Worm (Caenorhabditis elegans): ENCODE data around the gene ntp-1.

Gene ntp-1

DNA sequence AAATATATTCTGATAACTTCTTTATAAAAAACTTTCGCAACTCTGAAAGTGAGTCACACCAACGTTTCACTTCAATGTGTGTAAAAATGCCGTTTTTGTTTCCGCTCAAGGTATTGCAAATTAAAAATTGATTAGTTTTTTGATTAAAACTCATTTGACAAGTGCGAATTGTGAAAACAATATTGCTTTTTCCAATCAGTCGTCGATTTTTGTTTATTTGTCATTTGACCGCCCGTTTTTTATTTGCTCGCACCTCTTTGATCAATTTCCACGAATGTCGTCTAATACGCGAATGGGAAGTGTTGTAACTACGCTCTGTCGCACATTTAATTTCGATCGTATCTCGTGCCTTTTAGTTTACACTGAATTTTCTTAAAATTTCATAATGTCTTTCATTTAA is 35.5 kb upstream of the ntp-1 start, which contains the start of gene mvb-12 (continued):
- TF ChIP-seq efl-1 (optimal IDR thresholded peaks at IDR 0.05) (peak; percentile 2 to 5), efl-1 (GFP tag; optimal IDR thresholded peaks at IDR 0.05 in 1 of 2) (peak; percentile 31 to 75), unc-30 (tag; optimal IDR thresholded peaks at IDR 0.05) (no peak), pag-3 (tag; optimal IDR thresholded peaks at IDR 0.05; ENCODE audit: borderline replicate concordance, insufficient read depth) (no peak), lin-35 (GFP tag; optimal IDR thresholded peaks at IDR 0.05) (no peak), lin-15B (tag; optimal IDR thresholded peaks at IDR 0.05) (peak; percentile 5), nhr-28 (tag; optimal IDR thresholded peaks at IDR 0.05) (no peak), fkh-8 (tag; optimal IDR thresholded peaks at IDR 0.05) (peak; percentile 60), xbp-1 (tag; optimal IDR thresholded peaks at IDR 0.05) (peak; percentile 9), C16A3.4 (tag; optimal IDR thresholded peaks at IDR 0.05) (peak; percentile 2), sox-4 (tag; optimal IDR thresholded peaks at IDR 0.05) (no peak), lin-13 (GFP tag; optimal IDR thresholded peaks at IDR 0.05) (no peak), fkh-10 (GFP tag; optimal IDR thresholded peaks at IDR 0.05) (no peak), nhr-76 (tag; optimal IDR thresholded peaks at IDR 0.05) (no peak), alr-1 (tag; optimal IDR thresholded peaks at IDR 0.05; ENCODE audit: borderline replicate concordance) (no peak), snpc-4 (tag; optimal IDR thresholded peaks at IDR 0.05) (no peak), swsn-7 (tag; optimal IDR thresholded peaks at IDR 0.05) (peak; percentile 13), unc-86 (tag; optimal IDR thresholded peaks at IDR 0.05) (no peak), elt-3 (tag; optimal IDR thresholded peaks at IDR 0.05) (no peak), mep-1 (tag; optimal IDR thresholded peaks at IDR 0.05) (peak; percentile 31)

DNA sequence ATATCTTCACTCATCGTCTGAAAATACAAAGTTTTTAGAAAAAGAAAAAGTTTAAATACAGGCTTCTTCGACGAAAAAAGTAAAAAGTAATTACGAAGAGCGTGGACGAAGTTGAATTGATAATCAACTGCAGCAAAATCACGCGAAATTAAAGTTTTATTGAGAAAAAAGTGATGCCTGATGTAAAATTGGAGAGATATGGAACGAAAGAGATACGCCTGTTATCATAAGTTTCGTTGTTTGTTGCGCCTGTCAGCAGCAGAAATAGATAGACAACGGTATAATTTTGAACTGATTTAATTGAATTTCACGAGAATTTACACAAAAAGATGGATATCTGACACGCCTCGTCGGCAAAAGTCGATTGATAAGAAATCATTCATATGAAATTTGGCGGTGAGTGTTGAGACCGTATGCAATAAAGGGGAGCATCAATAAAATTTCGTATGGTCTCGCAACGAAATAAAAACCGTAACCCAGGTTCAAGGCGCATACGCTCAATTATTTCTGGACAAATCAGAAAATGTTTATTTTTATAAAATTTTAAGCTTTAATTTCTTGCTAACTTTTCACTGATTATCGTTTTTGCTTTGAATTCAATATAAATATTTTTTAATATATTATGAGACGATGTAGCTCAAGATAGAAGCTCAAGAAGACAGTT is 34.8 kb upstream of the ntp-1 start, which contains the start of gene C06A6.4:
TSS of gene C06A6.4 (minus strand) at position 24 of the 664 bp plus-strand sequence.
- TF ChIP-seq ceh-82 (tag; optimal IDR thresholded peaks at IDR 0.05), result no peak
- peak; percentile 35 for TF ChIP-seq nhr-85 (tag)
- peak in 1 of 2 experiments; percentile 36 for TF ChIP-seq lin-35 (GFP tag; optimal IDR thresholded peaks at IDR 0.05)
- no peak for TF ChIP-seq grh-1 (GFP tag; IDR thresholded peaks at IDR 0.05)
- no peak for TF ChIP-seq unc-130 (tag; optimal IDR thresholded peaks at IDR 0.05)
- no peak for TF ChIP-seq unc-86 (tag; optimal IDR thresholded peaks at IDR 0.05)
- no peak for TF ChIP-seq pax-3 (tag; optimal IDR thresholded peaks at IDR 0.05)
- TF ChIP-seq elt-2 (tag; optimal IDR thresholded peaks at IDR 0.05), result peak; percentile 14
- peak; percentile 10 for TF ChIP-seq nhr-20 (tag; optimal IDR thresholded peaks at IDR 0.05)
- peak; percentile 49 for TF ChIP-seq blmp-1 (tag; optimal IDR thresholded peaks at IDR 0.05)
- no peak for TF ChIP-seq sox-4 (tag; optimal IDR thresholded peaks at IDR 0.05)
- no peak for TF ChIP-seq alr-1 (tag; optimal IDR thresholded peaks at IDR 0.05; ENCODE audit: borderline replicate concordance)
- no peak for TF ChIP-seq lin-13 (GFP tag; optimal IDR thresholded peaks at IDR 0.05)
- TF ChIP-seq elt-3 (tag; optimal IDR thresholded peaks at IDR 0.05), result peak in 2 of 6 experiments; percentile 14 to 60
- TF ChIP-seq lsy-2 (tag; optimal IDR thresholded peaks at IDR 0.05), result no peak
- no peak for TF ChIP-seq nhr-84 (tag; optimal IDR thresholded peaks at IDR 0.05)
- TF ChIP-seq unc-30 (tag; optimal IDR thresholded peaks at IDR 0.05), result no peak
- TF ChIP-seq pqm-1 (tag; optimal IDR thresholded peaks at IDR 0.05), result no peak
- no peak for TF ChIP-seq mef-2 (tag; optimal IDR thresholded peaks at IDR 0.05)
- TF ChIP-seq lin-14 (GFP tag; optimal IDR thresholded peaks at IDR 0.05), result peak; percentile 34
- no peak for TF ChIP-seq lin-15B (tag; optimal IDR thresholded peaks at IDR 0.05)
- no peak for TF ChIP-seq fkh-8 (tag; optimal IDR thresholded peaks at IDR 0.05)

ce11 chrIV:7824649-7825048 is 30.0 kb upstream of the ntp-1 start:
- TF ChIP-seq tbx-2 (tag; optimal IDR thresholded peaks at IDR 0.05) (peak; percentile 47), sup-37 (GFP tag; optimal IDR thresholded peaks at IDR 0.05) (no peak), vab-15 (tag; optimal IDR thresholded peaks at IDR 0.05) (no peak), snu-23 (GFP tag; optimal IDR thresholded peaks at IDR 0.05) (peak; percentile 38), ceh-90 (tag; optimal IDR thresholded peaks at IDR 0.05) (no peak), grh-1 (GFP tag; IDR thresholded peaks at IDR 0.05) (peak; percentile 82), nhr-90 (tag; optimal IDR thresholded peaks at IDR 0.05; ENCODE audit: poor library complexity) (peak; percentile 32), nhr-85 (tag) (peak; percentile 94), pag-3 (tag; optimal IDR thresholded peaks at IDR 0.05; ENCODE audit: borderline replicate concordance, insufficient read depth) (no peak), zip-4 (GFP tag; optimal IDR thresholded peaks at IDR 0.05) (no peak), rnt-1 (tag; optimal IDR thresholded peaks at IDR 0.05) (peak; percentile 7), alr-1 (tag; optimal IDR thresholded peaks at IDR 0.05; ENCODE audit: borderline replicate concordance) (no peak), lsy-2 (tag; optimal IDR thresholded peaks at IDR 0.05) (peak in 1 of 2 experiments; percentile 31), mep-1 (tag; optimal IDR thresholded peaks at IDR 0.05) (peak; percentile 29), nhr-20 (tag; optimal IDR thresholded peaks at IDR 0.05) (peak; percentile 5), nhr-71 (tag; optimal IDR thresholded peaks at IDR 0.05) (peak; percentile 43), ceh-8 (GFP tag; optimal IDR thresholded peaks at IDR 0.05) (no peak), aly-2 (tag; optimal IDR thresholded peaks at IDR 0.05) (peak; percentile 23), blmp-1 (tag; optimal IDR thresholded peaks at IDR 0.05) (peak; percentile 24), elt-2 (tag; optimal IDR thresholded peaks at IDR 0.05) (no peak), lir-3 (tag; optimal IDR thresholded peaks at IDR 0.05; ENCODE audit: poor library complexity) (no peak), efl-1 (optimal IDR thresholded peaks at IDR 0.05) (no peak), efl-1 (GFP tag; optimal IDR thresholded peaks at IDR 0.05 in 1 of 2) (peak in 1 of 2 experiments; percentile 55), lin-14 (GFP tag; optimal IDR thresholded peaks at IDR 0.05) (peak; percentile 74), sptf-1 (tag; optimal IDR thresholded peaks at IDR 0.05) (no peak)
